Worm (Caenorhabditis elegans) whole organism, L1 larva: ENCODE results near the gene acr-8.

Experiments used
- F16B12.6 ChIP-seq: fragments of 150-350 bp; optimal IDR thresholded peaks from 2 replicates; lab custom pipeline; 2014; ENCODE audit warnings: missing biosample characterization, missing genetic modification characterization
- ama-1 ChIP-seq: fragments of 150-350 bp; optimal IDR thresholded peaks from 2 replicates; lab custom pipeline; 2014
- blmp-1 ChIP-seq: fragments of 150-350 bp; optimal IDR thresholded peaks from 2 replicates; lab custom pipeline; 2014; ENCODE audit warnings: missing biosample characterization, missing genetic modification characterization
- ceh-63 ChIP-seq: fragments of 200-800 bp; sonication (Bioruptor generic); optimal IDR thresholded peaks from 2 replicates; lab custom pipeline; 2018; ENCODE audit warnings: mild to moderate bottlenecking, missing genetic modification characterization, missing compliant biosample characterization
- ceh-8 ChIP-seq: fragments of 200-800 bp; sonication (Bioruptor generic); optimal IDR thresholded peaks from 2 replicates; lab custom pipeline; 2018; ENCODE audit warnings: mild to moderate bottlenecking, missing genetic modification characterization, moderate library complexity, missing compliant biosample characterization
- ceh-82 ChIP-seq, 3 experiments: fragments of 150-350 bp in 1 of 3; sonication (generic microtip) in 2 of 3; optimal IDR thresholded peaks; 2 replicates each; lab custom pipeline; 2014 to 2017; ENCODE audit warnings: missing biosample characterization in 3 of 3, missing genetic modification characterization in 3 of 3
- ceh-88 ChIP-seq: fragments of 200-800 bp; sonication (Bioruptor generic); IDR thresholded peaks from 2 replicates; pipeline ENCODE4 v1.3.6; 2022; ENCODE audit warnings: missing genetic modification characterization, missing compliant biosample characterization
- ceh-90 ChIP-seq: sonication (generic microtip); optimal IDR thresholded peaks from 2 replicates; lab custom pipeline; 2016; ENCODE audit warnings: missing genetic modification characterization, missing compliant biosample characterization
- dpl-1 ChIP-seq, 3 experiments: fragments of 150-350 bp in 2 of 3; sonication (generic microtip) in 1 of 3; optimal IDR thresholded peaks; 2 replicates each; lab custom pipeline; 2014 to 2017; ENCODE audit warnings: missing biosample characterization in 3 of 3, missing genetic modification characterization in 3 of 3, missing genetic modification reagents in 3 of 3
- dsc-1 ChIP-seq: sonication (generic microtip); optimal IDR thresholded peaks from 2 replicates; lab custom pipeline; 2016; ENCODE audit warnings: mild to moderate bottlenecking, missing genetic modification characterization, missing compliant biosample characterization
- egl-13 ChIP-seq: sonication (generic microtip); optimal IDR thresholded peaks from 2 replicates; lab custom pipeline; 2016; ENCODE audit warnings: missing genotype, missing genetic modification reagents, missing genetic modification characterization, missing compliant biosample characterization
- egl-27 ChIP-seq, 2 experiments: fragments of 150-350 bp in 1 of 2; sonication (generic microtip); optimal IDR thresholded peaks; 3 replicates each; lab custom pipeline; 2017 to 2018; ENCODE audit warnings: missing biosample characterization in 2 of 2, missing genetic modification characterization in 2 of 2, missing genetic modification reagents in 2 of 2
- elt-2 ChIP-seq: sonication (generic microtip); optimal IDR thresholded peaks from 2 replicates; lab custom pipeline; 2016; ENCODE audit warnings: missing genetic modification characterization, mild to moderate bottlenecking, inconsistent platforms, missing compliant biosample characterization, missing genetic modification reagents
- elt-3 ChIP-seq, 6 experiments: fragments of 150-350 bp in 1 of 6; sonication (generic microtip); optimal IDR thresholded peaks; 2 replicates each; lab custom pipeline; 2017 to 2018; ENCODE audit warnings: missing biosample characterization in 6 of 6, missing genetic modification characterization in 6 of 6, inconsistent platforms in 1 of 6
- ets-5 ChIP-seq: fragments of 200-800 bp; sonication (Bioruptor generic); IDR thresholded peaks from 2 replicates; pipeline ENCODE4 v1.3.6; 2022; ENCODE audit warnings: missing genetic modification characterization, missing compliant biosample characterization
- fkh-4 ChIP-seq: sonication (generic microtip); optimal IDR thresholded peaks from 2 replicates; lab custom pipeline; 2016; ENCODE audit warnings: missing compliant biosample characterization, missing genetic modification characterization, borderline replicate concordance
- fkh-8 ChIP-seq: sonication (generic microtip); optimal IDR thresholded peaks from 2 replicates; lab custom pipeline; 2016; ENCODE audit warnings: mild to moderate bottlenecking, missing genetic modification characterization, missing compliant biosample characterization
- grh-1 ChIP-seq: fragments of 200-800 bp; sonication (Bioruptor generic); IDR thresholded peaks from 2 replicates; pipeline ENCODE4 v1.3.6; 2022; ENCODE audit warnings: missing genetic modification reagents, missing genetic modification characterization, missing compliant biosample characterization
- hlh-4 ChIP-seq: sonication (generic microtip); optimal IDR thresholded peaks from 2 replicates; lab custom pipeline; 2016; ENCODE audit warnings: mild to moderate bottlenecking, missing genetic modification characterization, missing compliant biosample characterization
- hpl-2 ChIP-seq: fragments of 150-350 bp; optimal IDR thresholded peaks from 2 replicates; lab custom pipeline; 2014; ENCODE audit warnings: missing biosample characterization, missing genetic modification reagents, missing genetic modification characterization
- isw-1 ChIP-seq: fragments of 200-800 bp; sonication (Bioruptor generic); IDR thresholded peaks from 2 replicates; pipeline ENCODE4 v1.3.6; 2022; ENCODE audit warnings: missing genetic modification characterization, missing compliant biosample characterization
- jun-1 ChIP-seq: fragments of 150-350 bp; optimal IDR thresholded peaks from 2 replicates; lab custom pipeline; 2014; ENCODE audit warnings: missing biosample characterization, missing genetic modification reagents, missing genetic modification characterization
- lin-14 ChIP-seq: fragments of 200-800 bp; sonication (Bioruptor generic); optimal IDR thresholded peaks from 2 replicates; lab custom pipeline; 2018; ENCODE audit warnings: mild to moderate bottlenecking, missing genetic modification characterization, moderate library complexity, missing compliant biosample characterization
- lin-39 ChIP-seq: fragments of 150-350 bp; optimal IDR thresholded peaks from 2 replicates; lab custom pipeline; 2014; ENCODE audit warnings: missing biosample characterization, missing genetic modification reagents, missing genetic modification characterization
- lir-3 ChIP-seq: sonication (generic microtip); optimal IDR thresholded peaks from 2 replicates; lab custom pipeline; 2016; ENCODE audit warnings: mild to moderate bottlenecking, missing genetic modification characterization, moderate library complexity, missing compliant biosample characterization; ENCODE audit not compliant: poor library complexity
- lsy-2 ChIP-seq, 2 experiments: fragments of 150-350 bp; optimal IDR thresholded peaks; 2 replicates each; lab custom pipeline; 2014; ENCODE audit warnings: missing biosample characterization in 2 of 2, missing genetic modification characterization in 2 of 2
- mab-9 ChIP-seq: fragments of 200-800 bp; sonication (Bioruptor generic); IDR thresholded peaks from 2 replicates; pipeline ENCODE4 v1.3.6; 2022; ENCODE audit warnings: missing genetic modification reagents, missing genetic modification characterization, missing compliant biosample characterization
- mdl-1 ChIP-seq, 2 experiments: fragments of 150-350 bp; optimal IDR thresholded peaks; 2 replicates each; lab custom pipeline; 2014 to 2017; ENCODE audit warnings: missing biosample characterization in 2 of 2, missing genetic modification characterization in 2 of 2, inconsistent platforms in 1 of 2
- mef-2 ChIP-seq: fragments of 150-350 bp; optimal IDR thresholded peaks from 2 replicates; lab custom pipeline; 2014; ENCODE audit warnings: missing biosample characterization, missing genetic modification characterization
- mep-1 ChIP-seq: fragments of 150-350 bp; optimal IDR thresholded peaks from 2 replicates; lab custom pipeline; 2014; ENCODE audit warnings: missing biosample characterization, missing genetic modification characterization
- nhr-11 ChIP-seq: fragments of 150-350 bp; optimal IDR thresholded peaks from 2 replicates; lab custom pipeline; 2014; ENCODE audit warnings: missing biosample characterization, missing genetic modification characterization
- nhr-19 ChIP-seq: fragments of 200-800 bp; sonication (Bioruptor generic); conservative IDR thresholded peaks from 2 replicates; pipeline ENCODE4 v1.3.6; 2022; ENCODE audit warnings: missing genetic modification characterization, missing compliant biosample characterization
- nhr-20 ChIP-seq: sonication (generic microtip); optimal IDR thresholded peaks from 2 replicates; lab custom pipeline; 2016; ENCODE audit warnings: mild to moderate bottlenecking, missing genetic modification characterization, missing compliant biosample characterization
- nhr-237 ChIP-seq: fragments of 150-350 bp; optimal IDR thresholded peaks from 2 replicates; lab custom pipeline; 2014; ENCODE audit warnings: missing biosample characterization, missing genetic modification characterization
- nhr-28 ChIP-seq: fragments of 150-350 bp; optimal IDR thresholded peaks from 2 replicates; lab custom pipeline; 2014; ENCODE audit warnings: missing biosample characterization, missing genetic modification characterization
- nhr-71 ChIP-seq: sonication (generic microtip); optimal IDR thresholded peaks from 2 replicates; lab custom pipeline; 2016; ENCODE audit warnings: mild to moderate bottlenecking, missing genetic modification characterization, moderate library complexity, missing compliant biosample characterization
- nhr-77 ChIP-seq: fragments of 150-350 bp; optimal IDR thresholded peaks from 2 replicates; lab custom pipeline; 2014; ENCODE audit warnings: missing biosample characterization, missing genetic modification characterization
- nhr-84 ChIP-seq: sonication (generic microtip); optimal IDR thresholded peaks from 2 replicates; lab custom pipeline; 2017; ENCODE audit warnings: missing biosample characterization, missing genetic modification characterization
- pag-3 ChIP-seq: sonication (generic microtip); optimal IDR thresholded peaks from 2 replicates; lab custom pipeline; 2017; ENCODE audit warnings: missing genetic modification characterization, mild to moderate bottlenecking, missing compliant biosample characterization, antibody characterized with exemption, borderline replicate concordance; ENCODE audit not compliant: insufficient read depth
- pax-3 ChIP-seq: fragments of 200-800 bp; sonication (Bioruptor generic); optimal IDR thresholded peaks from 2 replicates; lab custom pipeline; 2018; ENCODE audit warnings: mild to moderate bottlenecking, missing genetic modification characterization, moderate library complexity, missing compliant biosample characterization
- pqm-1 ChIP-seq: sonication (generic microtip); optimal IDR thresholded peaks from 3 replicates; lab custom pipeline; 2017; ENCODE audit warnings: missing biosample characterization, missing genetic modification characterization
- rnt-1 ChIP-seq: sonication (generic microtip); optimal IDR thresholded peaks from 2 replicates; lab custom pipeline; 2016; ENCODE audit warnings: mild to moderate bottlenecking, missing genetic modification characterization, moderate library complexity, missing compliant biosample characterization
- snpc-4 ChIP-seq: fragments of 150-350 bp; optimal IDR thresholded peaks from 2 replicates; lab custom pipeline; 2014; ENCODE audit warnings: missing biosample characterization, missing genetic modification characterization
- snu-23 ChIP-seq: sonication (generic microtip); optimal IDR thresholded peaks from 2 replicates; lab custom pipeline; 2016; ENCODE audit warnings: missing genetic modification characterization, missing compliant biosample characterization
- sox-4 ChIP-seq: sonication (generic microtip); optimal IDR thresholded peaks from 2 replicates; lab custom pipeline; 2016; ENCODE audit warnings: missing genetic modification characterization, missing compliant biosample characterization
- swsn-7 ChIP-seq: sonication (generic microtip); optimal IDR thresholded peaks from 2 replicates; lab custom pipeline; 2016; ENCODE audit warnings: missing genetic modification characterization, missing compliant biosample characterization
- tlp-1 ChIP-seq: fragments of 150-350 bp; optimal IDR thresholded peaks from 2 replicates; lab custom pipeline; 2014; ENCODE audit warnings: missing biosample characterization, missing genetic modification characterization
- unc-30 ChIP-seq: sonication (generic microtip); optimal IDR thresholded peaks from 2 replicates; lab custom pipeline; 2017; ENCODE audit warnings: missing biosample characterization, missing genetic modification characterization
- unc-62 ChIP-seq: fragments of 150-350 bp; optimal IDR thresholded peaks from 2 replicates; lab custom pipeline; 2014; ENCODE audit warnings: missing biosample characterization, missing genetic modification reagents, missing genetic modification characterization
- zag-1 ChIP-seq: fragments of 150-350 bp; optimal IDR thresholded peaks from 2 replicates; lab custom pipeline; 2014; ENCODE audit warnings: missing biosample characterization, missing genetic modification characterization
- zip-4 ChIP-seq: fragments of 200-800 bp; sonication (Bioruptor generic); optimal IDR thresholded peaks from 2 replicates; lab custom pipeline; 2018; ENCODE audit warnings: mild to moderate bottlenecking, missing genetic modification characterization, moderate library complexity, missing compliant biosample characterization
- ztf-11 ChIP-seq, 2 experiments: sonication (generic microtip); optimal IDR thresholded peaks; 2 replicates each; lab custom pipeline; 2016 to 2017; ENCODE audit warnings: missing genetic modification characterization in 2 of 2, missing biosample characterization in 1 of 2, missing compliant biosample characterization in 1 of 2
- ztf-4 ChIP-seq: fragments of 150-350 bp; optimal IDR thresholded peaks from 2 replicates; lab custom pipeline; 2014; ENCODE audit warnings: missing biosample characterization, missing genetic modification characterization

acr-8 gene

ce11 chrX:10377663-10378062, 34.9 kb upstream of the acr-8 start:
- TF ChIP-seq ama-1 (peak; percentile 77), egl-27 (tag; optimal IDR thresholded peaks at IDR 0.05; lab: Kevin White, UChicago) (peak; percentile 47 to 66), mep-1 (tag; lab: Kevin White, UChicago) (peak; percentile 97), ceh-90 (tag; lab: Kevin White, UChicago) (no peak), lin-39 (tag; lab: Kevin White, UChicago) (peak; percentile 77), ceh-82 (tag; optimal IDR thresholded peaks at IDR 0.05; lab: Kevin White, UChicago) (peak; percentile 65 to 83 (median 73)), lir-3 (peak; percentile 61), unc-62 (GFP tag; lab: Kevin White, UChicago) (no peak), snu-23 (GFP tag; lab: Kevin White, UChicago) (peak; percentile 96), nhr-20 (tag; lab: Kevin White, UChicago) (peak; percentile 98), F16B12.6 (tag; lab: Kevin White, UChicago) (no peak), elt-2 (tag; lab: Kevin White, UChicago) (peak; percentile 73), unc-30 (no peak), tlp-1 (tag; lab: Kevin White, UChicago) (no peak), nhr-11 (tag; lab: Kevin White, UChicago) (peak; percentile 76), ztf-11 (tag; optimal IDR thresholded peaks at IDR 0.05; lab: Kevin White, UChicago) (peak in 1 of 2 experiments; percentile 80), rnt-1 (tag; lab: Kevin White, UChicago) (peak; percentile 94), ztf-4 (tag; lab: Kevin White, UChicago) (peak; percentile 88), ceh-8 (peak; percentile 90), isw-1 (peak; percentile 78), blmp-1 (peak; percentile 92), nhr-28 (no peak), fkh-8 (tag; lab: Kevin White, UChicago) (peak; percentile 90), jun-1 (tag; lab: Kevin White, UChicago) (peak; percentile 89), lin-14 (GFP tag; lab: Kevin White, UChicago) (peak; percentile 99), nhr-77 (tag; lab: Kevin White, UChicago) (peak; percentile 83), dsc-1 (tag; lab: Kevin White, UChicago) (peak; percentile 92), nhr-237 (tag; lab: Kevin White, UChicago) (no peak), nhr-84 (tag; lab: Kevin White, UChicago) (no peak), ets-5 (GFP tag; lab: Robert Waterston, UW) (no peak), hlh-4 (tag; lab: Kevin White, UChicago) (no peak), pax-3 (peak; percentile 63), egl-13 (tag; lab: Kevin White, UChicago) (peak; percentile 87), sox-4 (peak; percentile 84), swsn-7 (tag; lab: Kevin White, UChicago) (peak; percentile 97), ceh-88 (GFP tag; lab: Robert Waterston, UW) (peak; percentile 73; the same call in 1 of the 2 replicates), mdl-1 (tag; optimal IDR thresholded peaks at IDR 0.05; lab: Kevin White, UChicago) (peak; percentile 59 to 97), mef-2 (peak; percentile 92), elt-3 (tag; optimal IDR thresholded peaks at IDR 0.05; lab: Kevin White, UChicago) (peak in 3 of 6 experiments; percentile 24 to 76 (median 72)), lsy-2 (tag; optimal IDR thresholded peaks at IDR 0.05; lab: Kevin White, UChicago) (peak; percentile 92), mab-9 (GFP tag; lab: Robert Waterston, UW) (peak; percentile 64), nhr-71 (peak; percentile 97), zip-4 (GFP tag; lab: Kevin White, UChicago) (peak; percentile 78), hpl-2 (no peak), dpl-1 (GFP tag; optimal IDR thresholded peaks at IDR 0.05; lab: Kevin White, UChicago) (peak; percentile 66 to 76 (median 74)), ceh-63 (GFP tag; lab: Kevin White, UChicago) (no peak), nhr-19 (GFP tag; lab: Robert Waterston, UW) (peak; percentile 92), zag-1 (tag; lab: Kevin White, UChicago) (no peak), fkh-4 (tag; lab: Kevin White, UChicago) (no peak), snpc-4 (tag; lab: Kevin White, UChicago) (peak; percentile 81), pqm-1 (tag; lab: Kevin White, UChicago) (no peak), grh-1 (peak; percentile 89), pag-3 (tag; lab: Kevin White, UChicago) (peak; percentile 49)
